Fruit fly (Drosophila melanogaster) whole organism, embryonic: ENCODE measurements around the gene CG43294.

Source experiments
- CG10979 ChIP-seq: fragments of 200-800 bp; sonication (Bioruptor generic); optimal IDR thresholded peaks from 2 replicates; lab custom pipeline; 2018; ENCODE audit warnings: missing biosample characterization, mild to moderate bottlenecking, missing genetic modification characterization, moderate library complexity
- CG15601 ChIP-seq: fragments of 200-800 bp; sonication (Bioruptor generic); optimal IDR thresholded peaks from 3 replicates; lab custom pipeline; 2019; ENCODE audit warnings: missing biosample characterization, mild to moderate bottlenecking, missing genetic modification characterization, moderate library complexity
- CG15696 ChIP-seq: fragments of 200-800 bp; sonication (Bioruptor generic); optimal IDR thresholded peaks from 2 replicates; lab custom pipeline; 2019; ENCODE audit warnings: missing biosample characterization, mild to moderate bottlenecking, missing genetic modification characterization, moderate library complexity
- CG2199 ChIP-seq: fragments of 200-800 bp; sonication (Bioruptor generic); IDR thresholded peaks from 3 replicates; pipeline ENCODE4 v1.3.6; 2022; ENCODE audit warnings: missing biosample characterization, missing genetic modification characterization
- CG2875 ChIP-seq: fragments of 200-800 bp; sonication (Bioruptor generic); optimal IDR thresholded peaks from 2 replicates; lab custom pipeline; 2017; ENCODE audit warnings: missing biosample characterization, mild to moderate bottlenecking, missing genetic modification characterization, missing genetic modification reagents
- CG3995 ChIP-seq: fragments of 200-800 bp; sonication (Bioruptor generic); optimal IDR thresholded peaks from 3 replicates; lab custom pipeline; 2016; ENCODE audit warnings: missing biosample characterization, missing genetic modification characterization
- CG6791 ChIP-seq: fragments of 200-800 bp; sonication (Bioruptor generic); IDR thresholded peaks from 3 replicates; pipeline ENCODE4 v1.3.6; 2022; ENCODE audit warnings: missing biosample characterization, missing genetic modification characterization; ENCODE audit not compliant: partially characterized antibody
- Deaf1 ChIP-seq: fragments of 200-800 bp; optimal IDR thresholded peaks from 3 replicates; lab custom pipeline; 2019; ENCODE audit warnings: missing biosample characterization, mild to moderate bottlenecking, missing genetic modification characterization, moderate library complexity
- Dek ChIP-seq: fragments of 200-800 bp; sonication (Bioruptor generic); optimal IDR thresholded peaks from 3 replicates; lab custom pipeline; 2019; ENCODE audit warnings: missing biosample characterization, mild to moderate bottlenecking, missing genetic modification characterization, moderate library complexity
- Lpt ChIP-seq: fragments of >200 bp; optimal IDR thresholded peaks from 2 replicates; lab custom pipeline; 2018; ENCODE audit warnings: missing biosample characterization, missing genetic modification characterization
- cwo ChIP-seq: fragments of 200-800 bp; sonication (Bioruptor generic); optimal IDR thresholded peaks from 3 replicates; lab custom pipeline; 2017; ENCODE audit warnings: missing biosample characterization, missing genetic modification characterization, mild to moderate bottlenecking, moderate library complexity, missing genetic modification reagents
- lilli ChIP-seq: fragments of 200-800 bp; sonication (Bioruptor generic); optimal IDR thresholded peaks from 3 replicates; lab custom pipeline; 2016; ENCODE audit warnings: missing biosample characterization, missing genetic modification characterization
- rib ChIP-seq: fragments of 200-800 bp; sonication (Bioruptor generic); IDR thresholded peaks from 2 replicates; pipeline ENCODE4 v1.3.6; 2022; ENCODE audit warnings: missing biosample characterization, missing genetic modification characterization
- ro ChIP-seq: fragments of 200-800 bp; sonication (Bioruptor generic); IDR thresholded peaks from 2 replicates; pipeline ENCODE4 v1.3.6; 2022; ENCODE audit warnings: missing biosample characterization, missing genetic modification characterization
- sd ChIP-seq: fragments of 200-800 bp; sonication (Bioruptor generic); optimal IDR thresholded peaks from 3 replicates; lab custom pipeline; 2018; ENCODE audit warnings: missing biosample characterization, mild to moderate bottlenecking, missing genetic modification characterization, moderate library complexity
- stwl ChIP-seq: fragments of 200-800 bp; sonication (Bioruptor generic); optimal IDR thresholded peaks from 3 replicates; lab custom pipeline; 2018; ENCODE audit warnings: missing biosample characterization, mild to moderate bottlenecking, missing genetic modification characterization, moderate library complexity
- unpg ChIP-seq: fragments of 200-800 bp; sonication (Bioruptor generic); optimal IDR thresholded peaks from 3 replicates; lab custom pipeline; 2018; ENCODE audit warnings: missing biosample characterization, mild to moderate bottlenecking, missing genetic modification characterization, moderate library complexity

CG43294 gene

DNA sequence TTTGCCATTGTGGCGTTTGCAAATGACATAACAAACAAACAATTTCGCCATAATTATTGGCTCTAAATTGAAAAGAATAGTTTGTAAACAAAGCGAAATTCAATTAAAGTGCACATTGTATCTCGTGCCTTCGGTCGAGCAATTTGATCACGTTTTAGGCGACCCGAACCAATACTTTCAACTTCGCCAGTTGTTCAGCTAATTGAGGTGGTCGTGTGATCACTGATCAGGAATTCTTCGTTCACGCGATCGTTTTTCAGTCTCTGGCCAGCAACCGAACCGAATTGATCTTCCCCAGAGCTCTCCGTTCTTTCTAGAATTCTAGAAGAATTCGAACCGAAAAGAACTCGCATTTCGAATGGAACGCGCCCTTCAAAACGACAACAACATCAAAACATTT lies 46.1 kb downstream of the CG43294 start:
- TF ChIP-seq Deaf1, result peak; percentile 74
- peak; percentile 35 for TF ChIP-seq sd
- no peak for TF ChIP-seq CG10979
- TF ChIP-seq CG3995 (GFP tag; lab: Kevin White, UChicago), result peak; percentile 5
- TF ChIP-seq CG6791, result 0 out of 3 replicates have a peak, but pooled peaks have one; percentile 43
- peak; percentile 53 for TF ChIP-seq CG15601 (tag; lab: Kevin White, UChicago)
- TF ChIP-seq unpg, result no peak
- peak; percentile 74 for TF ChIP-seq cwo (GFP tag; lab: Kevin White, UChicago)
- TF ChIP-seq CG2875 (GFP tag; lab: Kevin White, UChicago), result no peak
- TF ChIP-seq Dek (tag; lab: Kevin White, UChicago), result no peak
- TF ChIP-seq Lpt (GFP tag; lab: Kevin White, UChicago), result no peak
- peak; percentile 44; the same call in 1 of the 3 replicates for TF ChIP-seq CG2199 (GFP tag; lab: Robert Waterston, UW)
- TF ChIP-seq lilli (GFP tag; lab: Kevin White, UChicago), result no peak
- no peak for TF ChIP-seq ro
- TF ChIP-seq rib (GFP tag; lab: Robert Waterston, UW), result peak; percentile 11; the same call in 1 of the 2 replicates

DNA sequence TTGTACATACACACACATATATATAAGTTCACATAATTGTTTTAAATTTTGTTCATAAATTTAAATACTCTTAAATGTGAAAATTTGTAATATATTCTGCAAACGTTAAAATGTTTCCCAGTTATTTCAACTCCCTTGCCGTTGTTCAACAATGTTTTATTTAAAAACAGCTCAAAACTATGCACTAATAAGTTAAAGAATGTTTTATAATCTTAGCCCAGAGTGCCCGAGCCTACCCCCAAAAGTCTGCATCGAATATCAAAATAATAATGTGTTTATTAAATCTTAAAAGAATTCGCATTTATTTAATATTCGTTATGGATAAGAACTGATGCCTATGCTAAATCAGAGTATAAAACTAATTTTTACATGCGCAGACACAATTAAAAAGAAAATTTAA lies 49.9 kb downstream of the CG43294 start:
- TF ChIP-seq stwl (peak; percentile 27), CG15601 (tag; lab: Kevin White, UChicago) (peak; percentile 78), CG15696 (no peak)
- TF ChIP-seq, all 482 proteins: peak for 2
